Worm (Caenorhabditis elegans) whole organism, young adult: ENCODE measurements around the gene slcf-1.

ENCODE experiments used
- D2030.7 ChIP-seq: fragments of 200-800 bp; sonication (Bioruptor generic); IDR thresholded peaks from 2 replicates; pipeline ENCODE4 v1.3.6; 2022; ENCODE audit warnings: missing genetic modification reagents, missing genetic modification characterization, missing compliant biosample characterization
- chd-7 ChIP-seq: sonication (generic microtip); optimal IDR thresholded peaks from 2 replicates; lab custom pipeline; 2016; ENCODE audit warnings: mild to moderate bottlenecking, missing genetic modification characterization, moderate library complexity, missing compliant biosample characterization
- egl-18 ChIP-seq: fragments of 200-800 bp; sonication (Bioruptor generic); IDR thresholded peaks from 2 replicates; pipeline ENCODE4 v1.3.6; 2022; ENCODE audit warnings: missing genetic modification reagents, missing genetic modification characterization, missing compliant biosample characterization
- nfyb-1 ChIP-seq: fragments of 200-800 bp; sonication (Bioruptor generic); IDR thresholded peaks from 2 replicates; pipeline ENCODE4 v1.3.6; 2022; ENCODE audit warnings: missing genetic modification reagents, missing genetic modification characterization, missing compliant biosample characterization
- rpc-1 ChIP-seq, 2 experiments: fragments of 150-350 bp in 1 of 2; sonication (generic microtip) in 1 of 2; optimal IDR thresholded peaks; 2 replicates each; lab custom pipeline; 2014 to 2018; ENCODE audit warnings: missing biosample characterization in 1 of 2, missing genetic modification characterization in 1 of 2, missing genetic modification reagents in 1 of 2, missing genotype in 1 of 2

- TF ChIP-seq egl-18 (GFP tag; lab: Robert Waterston, UW), result no peak
- TF ChIP-seq rpc-1 (optimal IDR thresholded peaks at IDR 0.05; lab: Kevin White, UChicago), result no peak
- no peak for TF ChIP-seq rpc-1 (tag; optimal IDR thresholded peaks at IDR 0.05; lab: Kevin White, UChicago)
- no peak for TF ChIP-seq nfyb-1
- no peak for TF ChIP-seq chd-7 (tag; lab: Kevin White, UChicago)
- TF ChIP-seq D2030.7 (GFP tag; lab: Robert Waterston, UW), result no peak
Observed at ce11 chrX:10534625-10535244, 5.6 kb downstream of the slcf-1 start.
